Worm (Caenorhabditis elegans) whole organism, early embryonic: ENCODE data around the gene alg-1.

Source experiments
- B0310.2 ChIP-seq: sonication (generic microtip); optimal IDR thresholded peaks from 2 replicates; lab custom pipeline; 2016; ENCODE audit warnings: mild to moderate bottlenecking, missing genetic modification characterization, missing compliant biosample characterization
- F13C5.2 ChIP-seq: sonication (generic microtip); optimal IDR thresholded peaks from 2 replicates; lab custom pipeline; 2017; ENCODE audit warnings: mild to moderate bottlenecking, missing genetic modification characterization, inconsistent platforms, missing compliant biosample characterization
- ama-1 ChIP-seq: fragments of 150-350 bp; optimal IDR thresholded peaks from 2 replicates; lab custom pipeline; 2014
- ceh-36 ChIP-seq: sonication (generic microtip); optimal IDR thresholded peaks from 2 replicates; lab custom pipeline; 2016; ENCODE audit warnings: missing genetic modification characterization, inconsistent platforms, missing compliant biosample characterization
- sea-1 ChIP-seq: fragments of 200-800 bp; sonication (Bioruptor generic); conservative IDR thresholded peaks from 2 replicates; pipeline ENCODE4 v1.3.6; 2022; ENCODE audit warnings: missing genetic modification characterization, missing compliant biosample characterization
- tbx-37 ChIP-seq: fragments of 200-800 bp; sonication (Bioruptor generic); conservative IDR thresholded peaks from 2 replicates; pipeline ENCODE4 v1.3.6; 2022; ENCODE audit warnings: missing genetic modification reagents, missing genetic modification characterization, missing compliant biosample characterization

DNA sequence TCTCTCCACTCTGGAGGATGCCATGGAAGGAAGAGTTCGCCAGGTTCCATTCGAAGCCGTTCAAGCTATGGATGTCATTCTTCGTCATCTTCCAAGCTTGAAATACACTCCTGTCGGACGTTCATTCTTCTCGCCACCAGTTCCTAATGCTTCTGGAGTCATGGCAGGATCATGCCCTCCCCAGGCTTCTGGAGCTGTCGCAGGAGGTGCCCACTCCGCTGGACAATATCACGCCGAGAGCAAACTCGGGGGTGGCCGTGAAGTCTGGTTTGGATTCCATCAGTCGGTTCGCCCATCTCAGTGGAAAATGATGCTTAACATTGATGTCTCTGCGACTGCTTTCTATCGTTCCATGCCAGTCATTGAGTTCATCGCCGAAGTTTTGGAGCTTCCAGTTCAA lies 3.4 kb downstream of the alg-1 start:
- TF ChIP-seq ama-1 (lab: Kevin White, UChicago) (no peak), F13C5.2 (tag; lab: Kevin White, UChicago) (no peak), tbx-37 (GFP tag; lab: Robert Waterston, UW) (no peak), ceh-36 (tag; lab: Kevin White, UChicago) (no peak), sea-1 (GFP tag; lab: Robert Waterston, UW) (no peak), B0310.2 (tag; lab: Kevin White, UChicago) (no peak)
